Fruit fly (Drosophila melanogaster): ENCODE data around the gene CG5070.

DNA sequence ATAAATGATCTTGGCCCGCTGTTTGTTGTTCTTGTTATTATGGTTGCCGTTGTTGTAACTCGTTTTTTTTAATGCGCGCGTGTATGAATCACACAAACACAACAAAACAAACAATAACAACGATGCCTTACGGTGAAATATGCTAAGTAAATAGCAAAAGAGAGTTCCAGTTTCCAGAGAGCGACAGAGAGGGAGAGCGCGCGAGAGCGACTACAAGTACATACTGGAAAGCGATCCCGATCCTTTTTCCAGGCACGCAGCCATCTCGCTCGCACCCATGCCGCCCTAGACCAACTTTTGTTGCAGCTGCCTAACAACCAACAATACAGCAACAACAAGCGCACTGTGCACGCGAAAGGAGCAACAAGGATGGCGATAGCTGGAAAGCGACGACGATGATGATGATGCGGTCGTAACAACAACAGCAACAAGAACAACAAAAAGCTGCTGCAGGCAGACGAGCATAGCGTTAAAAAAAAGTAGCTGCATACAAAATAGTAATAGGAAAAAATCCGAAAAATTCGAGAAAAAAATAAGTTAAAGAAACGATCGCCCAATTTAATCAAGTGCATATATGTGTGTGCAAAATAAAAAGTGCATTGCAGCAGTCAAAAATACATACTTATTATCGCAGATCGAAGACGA is 42.4 kb upstream of the CG5070 start:
- no peak for TF ChIP-seq dmrt93B (GFP tag; optimal IDR thresholded peaks at IDR 0.05)
- TF ChIP-seq psq (GFP tag; optimal IDR thresholded peaks at IDR 0.05): no peak
- TF ChIP-seq h (GFP tag; optimal IDR thresholded peaks at IDR 0.05): no peak
- TF ChIP-seq foxo (GFP tag; optimal IDR thresholded peaks at IDR 0.05): no peak
- no peak for TF ChIP-seq pan (optimal IDR thresholded peaks at IDR 0.05)
- TF ChIP-seq dsf (GFP tag; optimal IDR thresholded peaks at IDR 0.05; ENCODE audit: borderline replicate concordance): no peak
- no peak for TF ChIP-seq CG9705 (GFP tag; optimal IDR thresholded peaks at IDR 0.05)
- TF ChIP-seq HLH106 (tag; optimal IDR thresholded peaks at IDR 0.05): no peak

All from whole organism, wandering third instar larva.